Fruit fly (Drosophila melanogaster) whole organism, embryonic: ENCODE results near the gene Ufd4.

Experiments used
- Adf1 ChIP-seq: fragments of 200-800 bp; sonication (Bioruptor generic); IDR thresholded peaks from 2 replicates; pipeline ENCODE4 v1.3.6; 2022; ENCODE audit warnings: missing biosample characterization, missing genetic modification characterization
- BEAF-32 ChIP-seq: fragments of 200-800 bp; sonication (Bioruptor generic); optimal IDR thresholded peaks from 3 replicates; lab custom pipeline; 2017; ENCODE audit warnings: missing biosample characterization, missing genetic modification characterization, mild to moderate bottlenecking, moderate library complexity, missing genetic modification reagents
- CG1024 ChIP-seq: fragments of 200-800 bp; sonication (Bioruptor generic); IDR thresholded peaks from 2 replicates; pipeline ENCODE4 v1.3.6; 2022; ENCODE audit warnings: missing biosample characterization, missing genetic modification characterization
- CG13287 ChIP-seq: fragments of 200-800 bp; sonication (Bioruptor generic); IDR thresholded peaks from 2 replicates; pipeline ENCODE4 v1.3.6; 2022; ENCODE audit warnings: missing biosample characterization, missing genetic modification characterization; ENCODE audit not compliant: partially characterized antibody
- CG14710 ChIP-seq: fragments of 200-800 bp; sonication (Bioruptor generic); optimal IDR thresholded peaks from 3 replicates; lab custom pipeline; 2019; ENCODE audit warnings: missing biosample characterization, mild to moderate bottlenecking, missing genetic modification characterization, moderate library complexity
- CG1603 ChIP-seq: fragments of 200-800 bp; sonication (Bioruptor generic); optimal IDR thresholded peaks from 2 replicates; lab custom pipeline; 2019; ENCODE audit warnings: missing biosample characterization, mild to moderate bottlenecking, missing genetic modification characterization, moderate library complexity
- CG17829 ChIP-seq: fragments of 200-800 bp; optimal IDR thresholded peaks from 2 replicates; lab custom pipeline; 2019; ENCODE audit warnings: missing biosample characterization, mild to moderate bottlenecking, missing genetic modification characterization, moderate library complexity
- CG2116 ChIP-seq: fragments of 200-800 bp; sonication (Bioruptor generic); optimal IDR thresholded peaks from 3 replicates; lab custom pipeline; 2018; ENCODE audit warnings: missing biosample characterization, mild to moderate bottlenecking, missing genetic modification characterization
- CG30020 ChIP-seq: fragments of 200-800 bp; optimal IDR thresholded peaks from 2 replicates; lab custom pipeline; 2019; ENCODE audit warnings: missing biosample characterization, mild to moderate bottlenecking, missing genetic modification characterization, moderate library complexity
- CG34224 ChIP-seq: fragments of 200-800 bp; sonication (Bioruptor generic); IDR thresholded peaks from 3 replicates; pipeline ENCODE4 v1.3.6; 2022; ENCODE audit warnings: missing biosample characterization, missing genetic modification characterization; ENCODE audit not compliant: partially characterized antibody
- CG42726 ChIP-seq: fragments of 200-800 bp; sonication (Bioruptor generic); IDR thresholded peaks from 2 replicates; pipeline ENCODE4 v1.3.6; 2022; ENCODE audit warnings: missing biosample characterization, missing genetic modification characterization; ENCODE audit not compliant: partially characterized antibody
- CG4617 ChIP-seq: fragments of 200-800 bp; sonication (Bioruptor generic); optimal IDR thresholded peaks from 3 replicates; lab custom pipeline; 2016; ENCODE audit warnings: missing biosample characterization, missing genetic modification characterization, borderline replicate concordance
- CG7357 ChIP-seq: fragments of 200-800 bp; sonication (Bioruptor generic); IDR thresholded peaks from 3 replicates; pipeline ENCODE4 v1.3.6; 2022; ENCODE audit warnings: missing biosample characterization, missing genetic modification characterization
- CG8290 ChIP-seq, 3 experiments: fragments of 200-800 bp; sonication (Bioruptor generic); optimal IDR thresholded peaks; 2 replicates each; lab custom pipeline; 2016 to 2019; ENCODE audit warnings: missing biosample characterization in 3 of 3, missing genetic modification characterization in 3 of 3, mild to moderate bottlenecking in 2 of 3, moderate library complexity in 1 of 3
- CG8924 ChIP-seq: fragments of 200-800 bp; optimal IDR thresholded peaks from 3 replicates; lab custom pipeline; 2019; ENCODE audit warnings: missing biosample characterization, mild to moderate bottlenecking, missing genetic modification characterization, moderate library complexity
- CG9727 ChIP-seq: fragments of 200-800 bp; sonication (Bioruptor generic); optimal IDR thresholded peaks from 3 replicates; lab custom pipeline; 2017; ENCODE audit warnings: missing biosample characterization, mild to moderate bottlenecking, missing genetic modification characterization
- CG9797 ChIP-seq: fragments of 200-800 bp; sonication (Bioruptor generic); optimal IDR thresholded peaks from 3 replicates; lab custom pipeline; 2018; ENCODE audit warnings: missing biosample characterization, mild to moderate bottlenecking, missing genetic modification characterization
- CrebB ChIP-seq: fragments of 200-800 bp; sonication (Bioruptor generic); optimal IDR thresholded peaks from 3 replicates; lab custom pipeline; 2018; ENCODE audit warnings: missing biosample characterization, mild to moderate bottlenecking, missing genetic modification characterization
- Dek ChIP-seq: fragments of 200-800 bp; sonication (Bioruptor generic); optimal IDR thresholded peaks from 3 replicates; lab custom pipeline; 2019; ENCODE audit warnings: missing biosample characterization, mild to moderate bottlenecking, missing genetic modification characterization, moderate library complexity
- Dfd ChIP-seq, 2 experiments: fragments of >200 bp; optimal IDR thresholded peaks; 2 replicates each; lab custom pipeline; 2017; ENCODE audit warnings: missing biosample characterization in 2 of 2, missing genetic modification characterization in 2 of 2
- Dll ChIP-seq: fragments of 200-800 bp; sonication (Bioruptor generic); IDR thresholded peaks from 4 replicates; pipeline ENCODE4 v1.3.6; 2022; ENCODE audit warnings: missing biosample characterization, missing genetic modification characterization; ENCODE audit not compliant: partially characterized antibody
- Dp ChIP-seq: fragments of 200-800 bp; sonication (Bioruptor generic); optimal IDR thresholded peaks from 2 replicates; lab custom pipeline; 2018; ENCODE audit warnings: missing biosample characterization, mild to moderate bottlenecking, missing genetic modification characterization, moderate library complexity
- Elba2 ChIP-seq: fragments of 200-800 bp; sonication (Bioruptor generic); optimal IDR thresholded peaks from 3 replicates; lab custom pipeline; 2016; ENCODE audit warnings: missing biosample characterization, missing genetic modification characterization
- Ets97D ChIP-seq: fragments of 200-800 bp; sonication (Bioruptor generic); optimal IDR thresholded peaks from 3 replicates; lab custom pipeline; 2016; ENCODE audit warnings: missing biosample characterization, missing genetic modification characterization
- HmgZ ChIP-seq: fragments of 200-800 bp; sonication (Bioruptor generic); optimal IDR thresholded peaks from 2 replicates; lab custom pipeline; 2018; ENCODE audit warnings: missing biosample characterization, mild to moderate bottlenecking, missing genetic modification characterization
- Hmx ChIP-seq: fragments of 200-800 bp; sonication (Bioruptor generic); optimal IDR thresholded peaks from 2 replicates; lab custom pipeline; 2016; ENCODE audit warnings: missing biosample characterization, missing genetic modification characterization
- MBD-R2 ChIP-seq: fragments of 200-800 bp; sonication (Bioruptor generic); IDR thresholded peaks from 2 replicates; pipeline ENCODE4 v1.3.6; 2022; ENCODE audit warnings: missing biosample characterization, missing genetic modification characterization
- Rfx ChIP-seq: fragments of 200-800 bp; sonication (Bioruptor generic); IDR thresholded peaks from 2 replicates; pipeline ENCODE4 v1.3.6; 2022; ENCODE audit warnings: missing biosample characterization, missing genetic modification characterization
- Scr ChIP-seq: fragments of 200-800 bp; sonication (Bioruptor generic); IDR thresholded peaks from 2 replicates; pipeline ENCODE4 v1.3.6; 2022; ENCODE audit warnings: missing biosample characterization, missing genetic modification characterization; ENCODE audit not compliant: partially characterized antibody
- Sin3A ChIP-seq: fragments of >200 bp; optimal IDR thresholded peaks from 2 replicates; lab custom pipeline; 2018
- Sry-β ChIP-seq: fragments of 200-800 bp; sonication (Bioruptor generic); optimal IDR thresholded peaks from 2 replicates; lab custom pipeline; 2018; ENCODE audit warnings: missing biosample characterization, mild to moderate bottlenecking, missing genetic modification characterization, moderate library complexity
- ci ChIP-seq: fragments of 200-800 bp; sonication (Bioruptor generic); IDR thresholded peaks from 3 replicates; pipeline ENCODE4 v1.3.6; 2022; ENCODE audit warnings: missing biosample characterization, missing genetic modification characterization
- gro ChIP-seq: fragments of 200-800 bp; sonication (Bioruptor generic); optimal IDR thresholded peaks from 2 replicates; lab custom pipeline; 2016; ENCODE audit warnings: missing biosample characterization, missing genetic modification characterization
- inv ChIP-seq: fragments of 200-800 bp; sonication (Bioruptor generic); IDR thresholded peaks from 2 replicates; pipeline ENCODE4 v1.3.6; 2022; ENCODE audit warnings: missing biosample characterization, missing genetic modification characterization; ENCODE audit not compliant: partially characterized antibody
- kay ChIP-seq: fragments of 200-800 bp; sonication (Bioruptor generic); optimal IDR thresholded peaks from 2 replicates; lab custom pipeline; 2016; ENCODE audit warnings: missing biosample characterization, missing genetic modification characterization
- lbe ChIP-seq: fragments of 200-800 bp; sonication (Bioruptor generic); optimal IDR thresholded peaks from 2 replicates; lab custom pipeline; 2016; ENCODE audit warnings: missing biosample characterization, mild to moderate bottlenecking, missing genetic modification characterization
- onecut ChIP-seq: fragments of 200-800 bp; sonication (Bioruptor generic); IDR thresholded peaks from 2 replicates; pipeline ENCODE4 v1.3.6; 2022; ENCODE audit warnings: missing biosample characterization, missing genetic modification characterization
- row ChIP-seq: fragments of 200-800 bp; sonication (Bioruptor generic); IDR thresholded peaks from 3 replicates; pipeline ENCODE4 v1.3.6; 2022; ENCODE audit warnings: missing biosample characterization, missing genetic modification characterization
- sens ChIP-seq: fragments of 200-800 bp; sonication (Bioruptor generic); peaks from one replicate; lab custom pipeline; 2016; ENCODE audit warnings: missing biosample characterization, missing genetic modification characterization
- stwl ChIP-seq: fragments of 200-800 bp; sonication (Bioruptor generic); optimal IDR thresholded peaks from 3 replicates; lab custom pipeline; 2018; ENCODE audit warnings: missing biosample characterization, mild to moderate bottlenecking, missing genetic modification characterization, moderate library complexity
- trem ChIP-seq: fragments of 200-800 bp; optimal IDR thresholded peaks from 3 replicates; lab custom pipeline; 2019; ENCODE audit warnings: missing biosample characterization, mild to moderate bottlenecking, missing genetic modification characterization, moderate library complexity
- tup ChIP-seq: fragments of 200-800 bp; sonication (Bioruptor generic); optimal IDR thresholded peaks from 2 replicates; lab custom pipeline; 2016; ENCODE audit warnings: missing biosample characterization, mild to moderate bottlenecking, missing genetic modification characterization, moderate library complexity
- unc-4 ChIP-seq: fragments of 200-800 bp; sonication (Bioruptor generic); IDR thresholded peaks from 2 replicates; pipeline ENCODE4 v1.3.6; 2022; ENCODE audit warnings: missing biosample characterization, missing genetic modification characterization; ENCODE audit not compliant: partially characterized antibody
- vfl ChIP-seq: fragments of 200-800 bp; sonication (Bioruptor generic); optimal IDR thresholded peaks from 2 replicates; lab custom pipeline; 2016; ENCODE audit warnings: missing biosample characterization, missing genetic modification characterization
- vnd ChIP-seq: fragments of 200-800 bp; sonication (Bioruptor generic); IDR thresholded peaks from 3 replicates; pipeline ENCODE4 v1.3.6; 2022; ENCODE audit warnings: missing biosample characterization, missing genetic modification characterization; ENCODE audit not compliant: partially characterized antibody
- wor ChIP-seq: fragments of 200-800 bp; sonication (Bioruptor generic); IDR thresholded peaks from 2 replicates; pipeline ENCODE4 v1.3.6; 2022; ENCODE audit warnings: missing biosample characterization, missing genetic modification characterization

Gene Ufd4

dm6 chr2L:10250441-10250847 lies 41.7 kb downstream of the Ufd4 start, which contains the start of the genes bsk and CG31717 (continued):
- TF ChIP-seq CG9727 (GFP tag; lab: Kevin White, UChicago) (no peak), Dek (no peak), BEAF-32 (peak; percentile 77), CG17829 (tag; lab: Kevin White, UChicago) (peak; percentile 38), Dfd (GFP tag; optimal IDR thresholded peaks at IDR 0.05; lab: Kevin White, UChicago) (no peak), Dll (peak; percentile 68; the same call in 2 of the 4 replicates), CG8924 (tag; lab: Kevin White, UChicago) (peak; percentile 73), CG1603 (tag; lab: Kevin White, UChicago) (peak; percentile 93), CG8290 (GFP tag; optimal IDR thresholded peaks at IDR 0.05; lab: Kevin White, UChicago) (peak; percentile 55), CG8290 (tag; optimal IDR thresholded peaks at IDR 0.05; lab: Kevin White, UChicago) (no peak), Rfx (GFP tag; lab: Robert Waterston, UW) (no peak), ci (GFP tag; lab: Robert Waterston, UW) (no peak), CG9797 (GFP tag; lab: Kevin White, UChicago) (peak; percentile 73), CG14710 (tag; lab: Kevin White, UChicago) (peak; percentile 62), Sry-β (GFP tag; lab: Kevin White, UChicago) (no peak), Sin3A (lab: Kevin White, UChicago) (peak; percentile 19), CrebB (tag; lab: Kevin White, UChicago) (no peak), Adf1 (GFP tag; lab: Robert Waterston, UW) (no peak), MBD-R2 (peak; percentile 65), kay (peak; percentile 34), vfl (GFP tag; lab: Kevin White, UChicago) (no peak), vnd (GFP tag; lab: Robert Waterston, UW) (peak; percentile 39; the same call in 1 of the 3 replicates), CG30020 (tag; lab: Kevin White, UChicago) (peak; percentile 97), Ets97D (GFP tag; lab: Kevin White, UChicago) (peak; percentile 43), CG34224 (GFP tag; lab: Robert Waterston, UW) (no peak), HmgZ (tag; lab: Kevin White, UChicago) (peak; percentile 15), tup (GFP tag; lab: Kevin White, UChicago) (no peak), sens (GFP tag; lab: Kevin White, UChicago) (peak; percentile 68), CG2116 (peak; percentile 78), Scr (GFP tag; lab: Robert Waterston, UW) (peak; percentile 67), wor (GFP tag; lab: Robert Waterston, UW) (no peak), onecut (GFP tag; lab: Robert Waterston, UW) (peak; percentile 31; the same call in 1 of the 2 replicates), inv (GFP tag; lab: Robert Waterston, UW) (no peak), CG4617 (GFP tag; lab: Kevin White, UChicago) (peak; percentile 76), Dp (GFP tag; lab: Kevin White, UChicago) (peak; percentile 21), CG13287 (GFP tag; lab: Robert Waterston, UW) (peak; percentile 68), trem (tag; lab: Kevin White, UChicago) (peak; percentile 82), CG1024 (GFP tag; lab: Robert Waterston, UW) (0 out of 2 replicates have a peak, but pooled peaks have one; percentile 11), unc-4 (GFP tag; lab: Robert Waterston, UW) (peak; percentile 61; the same call in 1 of the 2 replicates), stwl (tag; lab: Kevin White, UChicago) (peak; percentile 75), Elba2 (peak; percentile 83), gro (no peak), CG42726 (GFP tag; lab: Robert Waterston, UW) (no peak), CG7357 (GFP tag; lab: Robert Waterston, UW) (no peak), row (peak; percentile 65), lbe (peak; percentile 14), Hmx (GFP tag; lab: Kevin White, UChicago) (peak; percentile 19)
